Fruit fly (Drosophila melanogaster): ENCODE measurements around the gene CG2211.

dm6 chr3L:1322706-1323105 lies 12.5 kb downstream of the CG2211 start, which contains the start of gene CG9184:
- TF ChIP-seq CG3032 (tag; optimal IDR thresholded peaks at IDR 0.05) (no peak), net (GFP tag; optimal IDR thresholded peaks at IDR 0.05) (no peak), pdm3 (GFP tag; optimal IDR thresholded peaks at IDR 0.05) (no peak), CG16779 (tag; optimal IDR thresholded peaks at IDR 0.05) (no peak), Ets21C (GFP tag; optimal IDR thresholded peaks at IDR 0.05) (no peak), CG8632 (GFP tag; optimal IDR thresholded peaks at IDR 0.05) (no peak), Lpt (GFP tag; optimal IDR thresholded peaks at IDR 0.05) (no peak), acj6 (GFP tag; optimal IDR thresholded peaks at IDR 0.05) (no peak), OdsH (GFP tag; optimal IDR thresholded peaks at IDR 0.05) (no peak), Ets96B (tag; optimal IDR thresholded peaks at IDR 0.05) (no peak)

Data from whole organism, prepupa.